Comparison of ENCODE assay signal across 5 fruit fly cellular contexts in the genomic region with DNA sequence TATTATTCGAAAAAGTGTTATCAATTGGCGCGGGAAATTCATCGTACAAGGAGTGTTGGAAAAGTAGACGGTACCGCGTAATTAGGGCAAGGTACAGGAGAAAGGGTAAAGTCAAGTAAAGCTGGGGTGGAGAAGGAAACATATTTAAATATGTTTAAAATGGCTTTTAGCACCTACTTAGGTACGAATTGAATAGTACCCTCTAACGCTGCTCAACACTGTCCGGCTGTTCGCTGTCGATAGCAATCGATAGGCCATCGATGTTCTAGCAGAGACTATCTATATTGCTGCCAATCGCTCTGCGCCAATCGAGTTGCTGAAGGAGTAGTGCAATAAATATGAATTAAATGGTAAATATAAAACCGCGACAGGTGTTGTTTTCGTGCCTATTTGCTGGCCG.
A peak's percentile ranks its signal among the peaks of the same experiment; 100 is the strongest.
TF ChIP-seq lines count a peak whose summit lies in the region.

Gene X11L (plus strand): TSS at position 279 of the 400 bp plus-strand sequence.

- peak; percentile 18 for TF ChIP-seq CTCF in whole organism, embryonic (GFP tag; optimal IDR thresholded peaks at IDR 0.05; lab: Kevin White, UChicago)

TF ChIP-seq in whole organism, adult, 20 proteins besides CTCF, POLR2A, EP300 and RAD21 (continues in another document):
- TF ChIP-seq CG7101 (tag; optimal IDR thresholded peaks at IDR 0.05; lab: Kevin White, UChicago) = peak; percentile 77
- TF ChIP-seq tj (GFP tag; optimal IDR thresholded peaks at IDR 0.05; lab: Kevin White, UChicago) = peak; percentile 40
- no peak for TF ChIP-seq Hr96 (GFP tag; optimal IDR thresholded peaks at IDR 0.05; lab: Kevin White, UChicago)
- no peak for TF ChIP-seq kay (GFP tag; lab: Kevin White, UChicago; ENCODE audit: borderline replicate concordance)
- peak; percentile 60 for TF ChIP-seq CG12768 (GFP tag; optimal IDR thresholded peaks at IDR 0.05; lab: Kevin White, UChicago)
- TF ChIP-seq bab1 (GFP tag; optimal IDR thresholded peaks at IDR 0.05; lab: Kevin White, UChicago) = peak; percentile 73
- TF ChIP-seq cnc (optimal IDR thresholded peaks at IDR 0.05; lab: Kevin White, UChicago) = no peak
- peak; percentile 41 for TF ChIP-seq CG7045 (GFP tag; optimal IDR thresholded peaks at IDR 0.05; lab: Kevin White, UChicago)
- peak; percentile 36 for TF ChIP-seq ovo (GFP tag; optimal IDR thresholded peaks at IDR 0.05; lab: Kevin White, UChicago)
- TF ChIP-seq CG5204 (GFP tag; optimal IDR thresholded peaks at IDR 0.05; lab: Kevin White, UChicago) = peak; percentile 65
- TF ChIP-seq Mnt (GFP tag; optimal IDR thresholded peaks at IDR 0.05; lab: Kevin White, UChicago) = peak; percentile 80
- peak; percentile 1 for TF ChIP-seq cic (GFP tag; optimal IDR thresholded peaks at IDR 0.05; lab: Kevin White, UChicago)
- peak; percentile 87 for TF ChIP-seq Crg-1 (GFP tag; optimal IDR thresholded peaks at IDR 0.05; lab: Kevin White, UChicago)
- TF ChIP-seq toe (GFP tag; optimal IDR thresholded peaks at IDR 0.05; lab: Kevin White, UChicago) = peak; percentile 66
- peak; percentile 62 for TF ChIP-seq CG11617 (GFP tag; optimal IDR thresholded peaks at IDR 0.05; lab: Kevin White, UChicago)
- TF ChIP-seq CG33017 (tag; optimal IDR thresholded peaks at IDR 0.05; lab: Kevin White, UChicago) = peak; percentile 19
- peak; percentile 67 for TF ChIP-seq pad (GFP tag; optimal IDR thresholded peaks at IDR 0.05; lab: Kevin White, UChicago)

TF ChIP-seq in whole organism, embryonic, 481 proteins besides CTCF, POLR2A, EP300 and RAD21 (continues in another document):
- TF ChIP-seq Abd-B (GFP tag; optimal IDR thresholded peaks at IDR 0.05; lab: Kevin White, UChicago) (no peak), psq (GFP tag; optimal IDR thresholded peaks at IDR 0.05; lab: Kevin White, UChicago) (peak; percentile 13), CoRest (tag; optimal IDR thresholded peaks at IDR 0.05; lab: Kevin White, UChicago) (peak; percentile 54), CG17912 (GFP tag; optimal IDR thresholded peaks at IDR 0.05; lab: Kevin White, UChicago) (no peak), Ssrp (tag; optimal IDR thresholded peaks at IDR 0.05; lab: Kevin White, UChicago) (peak; percentile 43), MESR4 (GFP tag; optimal IDR thresholded peaks at IDR 0.05; lab: Kevin White, UChicago) (no peak), Trl (optimal IDR thresholded peaks at IDR 0.05; lab: Kevin White, UChicago) (no peak), Trl (GFP tag; optimal IDR thresholded peaks at IDR 0.05; lab: Kevin White, UChicago) (peak; percentile 77), ro (GFP tag; IDR thresholded peaks at IDR 0.05; lab: Robert Waterston, UW) (no peak), Aef1 (GFP tag; IDR thresholded peaks at IDR 0.05; lab: Robert Waterston, UW) (peak; percentile 29; the same call in 1 of the 3 replicates), CG4854 (GFP tag; optimal IDR thresholded peaks at IDR 0.05; lab: Kevin White, UChicago) (peak; percentile 35), sc (optimal IDR thresholded peaks at IDR 0.05; lab: Kevin White, UChicago) (no peak), sc (GFP tag; optimal IDR thresholded peaks at IDR 0.05; lab: Kevin White, UChicago) (no peak), ranshi (GFP tag; IDR thresholded peaks at IDR 0.05; lab: Robert Waterston, UW) (peak; percentile 64), CG31365 (tag; optimal IDR thresholded peaks at IDR 0.05; lab: Kevin White, UChicago) (no peak), Hmr (GFP tag; optimal IDR thresholded peaks at IDR 0.05; lab: Kevin White, UChicago) (no peak), CG6791 (GFP tag; IDR thresholded peaks at IDR 0.05; lab: Robert Waterston, UW; ENCODE audit: partially characterized antibody) (peak; percentile 94), twi (tag; optimal IDR thresholded peaks at IDR 0.05; lab: Kevin White, UChicago) (peak; percentile 7)

TF ChIP-seq in whole organism, prepupa, 60 proteins besides CTCF, POLR2A, EP300 and RAD21 (continues in another document):
- peak; percentile 78 for TF ChIP-seq CG10631 (GFP tag; optimal IDR thresholded peaks at IDR 0.05; lab: Kevin White, UChicago)
- peak; percentile 57 for TF ChIP-seq net (GFP tag; optimal IDR thresholded peaks at IDR 0.05; lab: Kevin White, UChicago)
- TF ChIP-seq Lpt (GFP tag; optimal IDR thresholded peaks at IDR 0.05; lab: Kevin White, UChicago) = no peak
- TF ChIP-seq CG7368 (GFP tag; optimal IDR thresholded peaks at IDR 0.05; lab: Kevin White, UChicago) = peak; percentile 57
- TF ChIP-seq Eip93F (GFP tag; optimal IDR thresholded peaks at IDR 0.05; lab: Kevin White, UChicago) = no peak
- TF ChIP-seq CG6792 (GFP tag; optimal IDR thresholded peaks at IDR 0.05; lab: Kevin White, UChicago) = peak; percentile 70
- peak; percentile 67 for TF ChIP-seq Met (GFP tag; optimal IDR thresholded peaks at IDR 0.05; lab: Kevin White, UChicago)
- TF ChIP-seq lz (GFP tag; optimal IDR thresholded peaks at IDR 0.05; lab: Kevin White, UChicago) = peak; percentile 81
- TF ChIP-seq Hr39 (GFP tag; optimal IDR thresholded peaks at IDR 0.05; lab: Kevin White, UChicago) = peak; percentile 82
- TF ChIP-seq CG6276 (GFP tag; optimal IDR thresholded peaks at IDR 0.05; lab: Kevin White, UChicago) = no peak
- TF ChIP-seq CG10669 (GFP tag; optimal IDR thresholded peaks at IDR 0.05; lab: Kevin White, UChicago) = no peak
- TF ChIP-seq esn (GFP tag; optimal IDR thresholded peaks at IDR 0.05; lab: Kevin White, UChicago) = peak; percentile 82
- TF ChIP-seq dac (GFP tag; optimal IDR thresholded peaks at IDR 0.05; lab: Kevin White, UChicago) = peak; percentile 21
- TF ChIP-seq CG16779 (tag; optimal IDR thresholded peaks at IDR 0.05; lab: Kevin White, UChicago) = no peak
- TF ChIP-seq fd85E (GFP tag; optimal IDR thresholded peaks at IDR 0.05; lab: Kevin White, UChicago) = no peak
- peak; percentile 40 for TF ChIP-seq CG9139 (GFP tag; optimal IDR thresholded peaks at IDR 0.05; lab: Kevin White, UChicago)
- peak; percentile 35 for TF ChIP-seq CG11762 (GFP tag; optimal IDR thresholded peaks at IDR 0.05; lab: Kevin White, UChicago; ENCODE audit: insufficient read depth)
- TF ChIP-seq Sox15 (GFP tag; optimal IDR thresholded peaks at IDR 0.05; lab: Kevin White, UChicago) = peak; percentile 56

TF ChIP-seq in whole organism, pupa, 21 proteins besides CTCF, POLR2A, EP300 and RAD21 (continues in another document):
- TF ChIP-seq Snoo (tag; optimal IDR thresholded peaks at IDR 0.05; lab: Kevin White, UChicago) (peak; percentile 25), CG9948 (tag; optimal IDR thresholded peaks at IDR 0.05; lab: Kevin White, UChicago) (peak; percentile 14), CG8301 (tag; optimal IDR thresholded peaks at IDR 0.05; lab: Kevin White, UChicago) (peak; percentile 33), Pif1B (GFP tag; optimal IDR thresholded peaks at IDR 0.05; lab: Kevin White, UChicago) (peak; percentile 30), Pif1A (GFP tag; optimal IDR thresholded peaks at IDR 0.05; lab: Kevin White, UChicago) (peak; percentile 56), CG17806 (tag; optimal IDR thresholded peaks at IDR 0.05; lab: Kevin White, UChicago) (peak; percentile 3), fd96Ca (GFP tag; IDR thresholded peaks at IDR 0.05; lab: Robert Waterston, UW) (peak; percentile 75), rn (GFP tag; IDR thresholded peaks at IDR 0.05; lab: Robert Waterston, UW) (peak; percentile 26; the same call in 1 of the 2 replicates), CG10348 (GFP tag; IDR thresholded peaks at IDR 0.05; lab: Robert Waterston, UW) (no peak), EcR (GFP tag; optimal IDR thresholded peaks at IDR 0.05; lab: Kevin White, UChicago) (no peak), CG4496 (GFP tag; IDR thresholded peaks at IDR 0.05; lab: Robert Waterston, UW) (peak; percentile 74; the same call in 2 of the 3 replicates), CG15710 (tag; optimal IDR thresholded peaks at IDR 0.05; lab: Kevin White, UChicago) (peak; percentile 20), CG8159 (tag; optimal IDR thresholded peaks at IDR 0.05; lab: Kevin White, UChicago) (peak; percentile 38), gl (tag; optimal IDR thresholded peaks at IDR 0.05; lab: Kevin White, UChicago) (no peak), CG12605 (GFP tag; IDR thresholded peaks at IDR 0.05; lab: Robert Waterston, UW) (no peak), Ets98B (GFP tag; IDR thresholded peaks at IDR 0.05; lab: Robert Waterston, UW) (peak; percentile 68), CG32121 (GFP tag; IDR thresholded peaks at IDR 0.05; lab: Robert Waterston, UW) (peak; percentile 72), CG34367 (tag; optimal IDR thresholded peaks at IDR 0.05; lab: Kevin White, UChicago) (peak; percentile 24), CG13204 (GFP tag; optimal IDR thresholded peaks at IDR 0.05; lab: Kevin White, UChicago) (no peak), CG14655 (GFP tag; optimal IDR thresholded peaks at IDR 0.05; lab: Kevin White, UChicago) (no peak)

TF ChIP-seq in whole organism, wandering third instar larva, 38 proteins besides CTCF, POLR2A, EP300 and RAD21 (continues in another document):
- no peak for TF ChIP-seq Dif (GFP tag; optimal IDR thresholded peaks at IDR 0.05; lab: Kevin White, UChicago; ENCODE audit: partially characterized antibody)
- no peak for TF ChIP-seq Vsx2 (GFP tag; optimal IDR thresholded peaks at IDR 0.05; lab: Kevin White, UChicago; ENCODE audit: partially characterized antibody)
- TF ChIP-seq tai (GFP tag; optimal IDR thresholded peaks at IDR 0.05; lab: Kevin White, UChicago) = no peak
- peak; percentile 54 for TF ChIP-seq Myc (optimal IDR thresholded peaks at IDR 0.05; lab: Kevin White, UChicago)
- no peak for TF ChIP-seq Dfd (GFP tag; optimal IDR thresholded peaks at IDR 0.05; lab: Kevin White, UChicago)
- no peak for TF ChIP-seq dl (GFP tag; optimal IDR thresholded peaks at IDR 0.05; lab: Kevin White, UChicago; ENCODE audit: insufficient read depth in 1 of 2, partially characterized antibody in 2 of 2)
- TF ChIP-seq dmrt93B (GFP tag; optimal IDR thresholded peaks at IDR 0.05; lab: Kevin White, UChicago) = no peak
- TF ChIP-seq Hr78 (GFP tag; optimal IDR thresholded peaks at IDR 0.05; lab: Kevin White, UChicago) = no peak
- peak; percentile 21 for TF ChIP-seq CG32264 (GFP tag; optimal IDR thresholded peaks at IDR 0.05; lab: Kevin White, UChicago)
- peak; percentile 85 for TF ChIP-seq rgr (GFP tag; optimal IDR thresholded peaks at IDR 0.05; lab: Kevin White, UChicago)
- peak; percentile 59 for TF ChIP-seq brk (GFP tag; optimal IDR thresholded peaks at IDR 0.05; lab: Kevin White, UChicago)
- peak; percentile 59 for TF ChIP-seq sv (GFP tag; optimal IDR thresholded peaks at IDR 0.05; lab: Kevin White, UChicago)
- peak in 1 of 2 experiments; percentile 87 for TF ChIP-seq foxo (GFP tag; optimal IDR thresholded peaks at IDR 0.05; lab: Kevin White, UChicago)
- peak; percentile 52 for TF ChIP-seq dsf (GFP tag; optimal IDR thresholded peaks at IDR 0.05; lab: Kevin White, UChicago; ENCODE audit: borderline replicate concordance)
- TF ChIP-seq Rel (GFP tag; optimal IDR thresholded peaks at IDR 0.05; lab: Kevin White, UChicago) = no peak
- TF ChIP-seq Rel (tag; optimal IDR thresholded peaks at IDR 0.05; lab: Kevin White, UChicago) = peak; percentile 32
- no peak for TF ChIP-seq Mio (GFP tag; optimal IDR thresholded peaks at IDR 0.05; lab: Kevin White, UChicago)
- TF ChIP-seq Hr83 (GFP tag; optimal IDR thresholded peaks at IDR 0.05; lab: Kevin White, UChicago; ENCODE audit: poor library complexity, severe bottlenecking) = peak; percentile 82
- peak; percentile 82 for TF ChIP-seq br (GFP tag; optimal IDR thresholded peaks at IDR 0.05; lab: Kevin White, UChicago)
- TF ChIP-seq psq (GFP tag; optimal IDR thresholded peaks at IDR 0.05; lab: Kevin White, UChicago) = peak; percentile 72
